Worm (Caenorhabditis elegans) whole organism, L4 larva: ENCODE measurements around the gene let-767.

Source experiments
- ama-1 ChIP-seq: fragments of 150-350 bp; optimal IDR thresholded peaks from 2 replicates; lab custom pipeline; 2014; ENCODE audit warnings: inconsistent platforms, mixed read lengths
- dpl-1 ChIP-seq: fragments of 150-350 bp; optimal IDR thresholded peaks from 2 replicates; lab custom pipeline; 2014; ENCODE audit warnings: missing biosample characterization, missing genetic modification reagents, missing genetic modification characterization
- fos-1 ChIP-seq: fragments of 150-350 bp; optimal IDR thresholded peaks from 2 replicates; lab custom pipeline; 2014; ENCODE audit warnings: missing biosample characterization, missing genetic modification characterization
- lin-15B ChIP-seq: fragments of 150-350 bp; sonication (generic microtip); optimal IDR thresholded peaks from 3 replicates; lab custom pipeline; 2014; ENCODE audit warnings: missing biosample characterization, missing genetic modification characterization
- mdl-1 ChIP-seq, 2 experiments: fragments of 150-350 bp in 1 of 2; sonication (generic microtip) in 1 of 2; optimal IDR thresholded peaks; 2 replicates each; lab custom pipeline; 2014 to 2017; ENCODE audit warnings: missing biosample characterization in 2 of 2, missing genetic modification characterization in 2 of 2
- nhr-237 ChIP-seq: sonication (generic microtip); optimal IDR thresholded peaks from 2 replicates; lab custom pipeline; 2017; ENCODE audit warnings: missing biosample characterization, missing genetic modification characterization
- nhr-76 ChIP-seq: fragments of 150-350 bp; optimal IDR thresholded peaks from 2 replicates; lab custom pipeline; 2014; ENCODE audit warnings: missing biosample characterization, missing genetic modification characterization
- snpc-4 ChIP-seq: fragments of 150-350 bp; optimal IDR thresholded peaks from 2 replicates; lab custom pipeline; 2014; ENCODE audit warnings: missing biosample characterization, missing genetic modification characterization
- unc-39 ChIP-seq: sonication (generic microtip); optimal IDR thresholded peaks from 2 replicates; lab custom pipeline; 2017; ENCODE audit warnings: missing biosample characterization, missing genetic modification characterization
- unc-62 ChIP-seq, 3 experiments: fragments of 150-350 bp in 1 of 3; sonication (generic microtip); optimal IDR thresholded peaks in 2 of 3; peaks in 1 of 3; 1 replicate in 1 of 3; 2 replicates in 2 of 3; lab custom pipeline; 2014 to 2017; ENCODE audit warnings: missing biosample characterization in 3 of 3, missing genetic modification characterization in 3 of 3, missing genetic modification reagents in 3 of 3, missing genotype in 1 of 3
- ztf-11 ChIP-seq: fragments of 150-350 bp; optimal IDR thresholded peaks from 2 replicates; lab custom pipeline; 2014; ENCODE audit warnings: missing biosample characterization, missing genetic modification characterization

ce11 chrIII:6352459-6352858 is 12.7 kb upstream of the let-767 start:
- TF ChIP-seq fos-1 (tag; lab: Kevin White, UChicago) (no peak), mdl-1 (tag; optimal IDR thresholded peaks at IDR 0.05; lab: Kevin White, UChicago) (peak in 1 of 2 experiments; percentile 5), unc-62 (GFP tag; optimal IDR thresholded peaks at IDR 0.05 in 1 of 2; lab: Kevin White, UChicago) (no peak), unc-62 (tag; optimal IDR thresholded peaks at IDR 0.05; lab: Kevin White, UChicago) (no peak), ztf-11 (tag; lab: Kevin White, UChicago) (no peak), snpc-4 (tag; lab: Kevin White, UChicago) (no peak), lin-15B (tag; lab: Kevin White, UChicago) (no peak), nhr-237 (tag; lab: Kevin White, UChicago) (no peak), nhr-76 (tag; lab: Kevin White, UChicago) (no peak), unc-39 (no peak), dpl-1 (no peak), ama-1 (lab: Kevin White, UChicago) (no peak)
